Fruit fly (Drosophila melanogaster) whole organism, embryonic: ENCODE data around the gene CG10214.

Experiments
- ATbp ChIP-seq: fragments of 200-800 bp; sonication (Bioruptor generic); optimal IDR thresholded peaks from 2 replicates; lab custom pipeline; 2017; ENCODE audit warnings: missing biosample characterization, mild to moderate bottlenecking, missing genetic modification characterization, missing genetic modification reagents
- Abd-B ChIP-seq: fragments of 200-800 bp; sonication (Bioruptor generic); optimal IDR thresholded peaks from 2 replicates; lab custom pipeline; 2018; ENCODE audit warnings: missing biosample characterization, mild to moderate bottlenecking, missing genetic modification characterization, moderate library complexity
- Adf1 ChIP-seq: fragments of 200-800 bp; sonication (Bioruptor generic); IDR thresholded peaks from 2 replicates; pipeline ENCODE4 v1.3.6; 2022; ENCODE audit warnings: missing biosample characterization, missing genetic modification characterization
- B-H1 ChIP-seq: fragments of 200-800 bp; sonication (Bioruptor generic); IDR thresholded peaks from 3 replicates; pipeline ENCODE4 v1.3.6; 2022; ENCODE audit warnings: missing biosample characterization, missing genetic modification characterization
- Blimp-1 ChIP-seq: fragments of 200-800 bp; sonication (Bioruptor generic); optimal IDR thresholded peaks from 3 replicates; lab custom pipeline; 2018; ENCODE audit warnings: missing biosample characterization, missing genetic modification characterization, mild to moderate bottlenecking, moderate library complexity, missing genetic modification reagents
- CG10543 ChIP-seq: fragments of 200-800 bp; sonication (Bioruptor generic); optimal IDR thresholded peaks from 3 replicates; lab custom pipeline; 2017; ENCODE audit warnings: missing biosample characterization, mild to moderate bottlenecking, missing genetic modification characterization, moderate library complexity
- CG11247 ChIP-seq: fragments of 200-800 bp; sonication (Bioruptor generic); IDR thresholded peaks from 2 replicates; pipeline ENCODE4 v1.3.6; 2022; ENCODE audit warnings: missing biosample characterization, missing genetic modification characterization
- CG11398 ChIP-seq: fragments of 200-800 bp; sonication (Bioruptor generic); optimal IDR thresholded peaks from 2 replicates; lab custom pipeline; 2016; ENCODE audit warnings: missing biosample characterization, missing genetic modification characterization
- CG12155 ChIP-seq: fragments of 200-800 bp; sonication (Bioruptor generic); optimal IDR thresholded peaks from 3 replicates; lab custom pipeline; 2016; ENCODE audit warnings: missing biosample characterization, missing genetic modification characterization
- CG12942 ChIP-seq: fragments of 200-800 bp; sonication (Bioruptor generic); optimal IDR thresholded peaks from 3 replicates; lab custom pipeline; 2016; ENCODE audit warnings: missing biosample characterization, missing genetic modification characterization
- CG14710 ChIP-seq: fragments of 200-800 bp; sonication (Bioruptor generic); optimal IDR thresholded peaks from 3 replicates; lab custom pipeline; 2019; ENCODE audit warnings: missing biosample characterization, mild to moderate bottlenecking, missing genetic modification characterization, moderate library complexity
- CG16813 ChIP-seq: fragments of 200-800 bp; sonication (Bioruptor generic); IDR thresholded peaks from 3 replicates; pipeline ENCODE4 v1.3.6; 2022; ENCODE audit warnings: missing biosample characterization, missing genetic modification characterization; ENCODE audit not compliant: partially characterized antibody
- CG17612 ChIP-seq: fragments of 200-800 bp; sonication (Bioruptor generic); IDR thresholded peaks from 2 replicates; pipeline ENCODE4 v1.3.6; 2022; ENCODE audit warnings: missing biosample characterization, missing genetic modification characterization
- CG31224 ChIP-seq: fragments of 200-800 bp; sonication (Bioruptor generic); IDR thresholded peaks from 2 replicates; pipeline ENCODE4 v1.3.6; 2022; ENCODE audit warnings: missing biosample characterization, missing genetic modification characterization
- CG4282 ChIP-seq: fragments of 200-800 bp; sonication (Bioruptor generic); optimal IDR thresholded peaks from 2 replicates; lab custom pipeline; 2016; ENCODE audit warnings: missing biosample characterization, missing genetic modification characterization
- CG6791 ChIP-seq: fragments of 200-800 bp; sonication (Bioruptor generic); IDR thresholded peaks from 3 replicates; pipeline ENCODE4 v1.3.6; 2022; ENCODE audit warnings: missing biosample characterization, missing genetic modification characterization; ENCODE audit not compliant: partially characterized antibody
- CG7271 ChIP-seq: fragments of 200-800 bp; sonication (Bioruptor generic); optimal IDR thresholded peaks from 2 replicates; lab custom pipeline; 2018; ENCODE audit warnings: missing biosample characterization, mild to moderate bottlenecking, missing genetic modification characterization, moderate library complexity
- CG7357 ChIP-seq: fragments of 200-800 bp; sonication (Bioruptor generic); IDR thresholded peaks from 3 replicates; pipeline ENCODE4 v1.3.6; 2022; ENCODE audit warnings: missing biosample characterization, missing genetic modification characterization
- CG7372 ChIP-seq: fragments of 200-800 bp; sonication (Bioruptor generic); IDR thresholded peaks from 2 replicates; pipeline ENCODE4 v1.3.6; 2022; ENCODE audit warnings: missing biosample characterization, missing genetic modification characterization
- Dll ChIP-seq: fragments of 200-800 bp; sonication (Bioruptor generic); IDR thresholded peaks from 4 replicates; pipeline ENCODE4 v1.3.6; 2022; ENCODE audit warnings: missing biosample characterization, missing genetic modification characterization; ENCODE audit not compliant: partially characterized antibody
- Doc3 ChIP-seq: fragments of 200-800 bp; sonication (Bioruptor generic); IDR thresholded peaks from 3 replicates; pipeline ENCODE4 v1.3.6; 2022; ENCODE audit warnings: missing biosample characterization, missing genetic modification characterization; ENCODE audit not compliant: partially characterized antibody
- Dp ChIP-seq: fragments of 200-800 bp; sonication (Bioruptor generic); optimal IDR thresholded peaks from 2 replicates; lab custom pipeline; 2018; ENCODE audit warnings: missing biosample characterization, mild to moderate bottlenecking, missing genetic modification characterization, moderate library complexity
- E2f1 ChIP-seq: fragments of 200-800 bp; sonication (Bioruptor generic); IDR thresholded peaks from 2 replicates; pipeline ENCODE4 v1.3.6; 2022; ENCODE audit warnings: missing biosample characterization, missing genetic modification characterization
- ERR ChIP-seq: fragments of 200-800 bp; sonication (Bioruptor generic); optimal IDR thresholded peaks from 2 replicates; lab custom pipeline; 2016; ENCODE audit warnings: missing biosample characterization, missing genetic modification characterization
- HHEX ChIP-seq: fragments of 200-800 bp; sonication (Bioruptor generic); optimal IDR thresholded peaks from 3 replicates; lab custom pipeline; 2017; ENCODE audit warnings: missing biosample characterization, mild to moderate bottlenecking, missing genetic modification characterization, missing genetic modification reagents
- HLH4C ChIP-seq: fragments of 200-800 bp; sonication (Bioruptor generic); IDR thresholded peaks from 3 replicates; pipeline ENCODE4 v1.3.6; 2022; ENCODE audit warnings: missing biosample characterization, missing genetic modification characterization; ENCODE audit not compliant: partially characterized antibody
- HmgD ChIP-seq: fragments of 200-800 bp; sonication (Bioruptor generic); optimal IDR thresholded peaks from 3 replicates; lab custom pipeline; 2016; ENCODE audit warnings: missing biosample characterization, missing genetic modification characterization
- Hmx ChIP-seq: fragments of 200-800 bp; sonication (Bioruptor generic); optimal IDR thresholded peaks from 2 replicates; lab custom pipeline; 2016; ENCODE audit warnings: missing biosample characterization, missing genetic modification characterization
- Jarid2 ChIP-seq: fragments of 200-800 bp; sonication (Bioruptor generic); optimal IDR thresholded peaks from 3 replicates; lab custom pipeline; 2017; ENCODE audit warnings: mild to moderate bottlenecking, missing biosample characterization, missing genetic modification reagents, missing genetic modification characterization
- Lhr ChIP-seq: fragments of 200-800 bp; sonication (Bioruptor generic); optimal IDR thresholded peaks from 3 replicates; lab custom pipeline; 2017; ENCODE audit warnings: mild to moderate bottlenecking, missing biosample characterization, missing genetic modification reagents, missing genetic modification characterization
- Lim3 ChIP-seq: fragments of 200-800 bp; sonication (Bioruptor generic); IDR thresholded peaks from 2 replicates; pipeline ENCODE4 v1.3.6; 2022; ENCODE audit warnings: missing biosample characterization, missing genetic modification characterization
- Ravus ChIP-seq: fragments of 200-800 bp; sonication (Bioruptor generic); IDR thresholded peaks from 2 replicates; pipeline ENCODE4 v1.3.6; 2022; ENCODE audit warnings: missing biosample characterization, missing genetic modification characterization
- Spps ChIP-seq: fragments of 200-800 bp; sonication (Bioruptor generic); optimal IDR thresholded peaks from 2 replicates; lab custom pipeline; 2018; ENCODE audit warnings: missing biosample characterization, mild to moderate bottlenecking, missing genetic modification characterization
- ato ChIP-seq: fragments of 200-800 bp; sonication (Bioruptor generic); IDR thresholded peaks from 2 replicates; pipeline ENCODE4 v1.3.6; 2022; ENCODE audit warnings: missing biosample characterization, missing genetic modification characterization; ENCODE audit not compliant: partially characterized antibody
- bowl ChIP-seq: fragments of 200-800 bp; sonication (Bioruptor generic); IDR thresholded peaks from 2 replicates; pipeline ENCODE4 v1.3.6; 2022; ENCODE audit warnings: missing biosample characterization, missing genetic modification characterization
- crol ChIP-seq: fragments of 200-800 bp; sonication (Bioruptor generic); IDR thresholded peaks from 2 replicates; pipeline ENCODE4 v1.3.6; 2022; ENCODE audit warnings: missing biosample characterization, missing genetic modification characterization
- crp ChIP-seq, 2 experiments: fragments of 200-800 bp; sonication (Bioruptor generic); optimal IDR thresholded peaks; 2 replicates in 1 of 2; 3 replicates in 1 of 2; lab custom pipeline; 2017; ENCODE audit warnings: missing biosample characterization in 2 of 2, missing genetic modification characterization in 2 of 2, mild to moderate bottlenecking in 1 of 2, moderate library complexity in 1 of 2
- emc ChIP-seq: fragments of 200-800 bp; sonication (Bioruptor generic); optimal IDR thresholded peaks from 2 replicates; lab custom pipeline; 2016; ENCODE audit warnings: missing biosample characterization, missing genetic modification characterization
- fd96Cb ChIP-seq: fragments of 200-800 bp; sonication (Bioruptor generic); optimal IDR thresholded peaks from 2 replicates; lab custom pipeline; 2018; ENCODE audit warnings: missing biosample characterization, mild to moderate bottlenecking, missing genetic modification characterization, moderate library complexity
- gfzf ChIP-seq: fragments of 200-800 bp; sonication (Bioruptor generic); optimal IDR thresholded peaks from 2 replicates; lab custom pipeline; 2016; ENCODE audit warnings: missing biosample characterization, mild to moderate bottlenecking, missing genetic modification characterization, moderate library complexity
- ham ChIP-seq: fragments of 200-800 bp; sonication (Bioruptor generic); IDR thresholded peaks from 2 replicates; pipeline ENCODE4 v1.3.6; 2022; ENCODE audit warnings: missing biosample characterization, missing genetic modification characterization
- odd ChIP-seq: fragments of 200-800 bp; sonication (Bioruptor generic); optimal IDR thresholded peaks from 2 replicates; lab custom pipeline; 2017; ENCODE audit warnings: missing biosample characterization, mild to moderate bottlenecking, missing genetic modification characterization
- prd ChIP-seq, 3 experiments: fragments of >200 bp in 2 of 3; fragments of 200-800 bp in 1 of 3; sonication (Bioruptor generic) in 1 of 3; optimal IDR thresholded peaks in 2 of 3; IDR thresholded peaks in 1 of 3; 2 replicates in 2 of 3; 3 replicates in 1 of 3; pipeline versions ENCODE4 v1.3.6 to Lab custom; 2017 to 2022; ENCODE audit warnings: missing biosample characterization in 1 of 3, missing genetic modification characterization in 1 of 3
- pzg ChIP-seq: fragments of 200-800 bp; sonication (Bioruptor generic); optimal IDR thresholded peaks from 3 replicates; lab custom pipeline; 2018; ENCODE audit warnings: missing biosample characterization, mild to moderate bottlenecking, missing genetic modification characterization, moderate library complexity
- sd ChIP-seq: fragments of 200-800 bp; sonication (Bioruptor generic); optimal IDR thresholded peaks from 3 replicates; lab custom pipeline; 2018; ENCODE audit warnings: missing biosample characterization, mild to moderate bottlenecking, missing genetic modification characterization, moderate library complexity
- seq ChIP-seq: fragments of 200-800 bp; sonication (Bioruptor generic); IDR thresholded peaks from 2 replicates; pipeline ENCODE4 v1.3.6; 2022; ENCODE audit warnings: missing biosample characterization, missing genetic modification characterization
- tll ChIP-seq, 2 experiments: fragments of 200-800 bp in 1 of 2; fragments of >200 bp in 1 of 2; sonication (Bioruptor generic) in 1 of 2; optimal IDR thresholded peaks; 2 replicates each; lab custom pipeline; 2017 to 2019; ENCODE audit warnings: missing biosample characterization in 2 of 2, missing genetic modification characterization in 2 of 2, mild to moderate bottlenecking in 1 of 2, moderate library complexity in 1 of 2
- tup ChIP-seq: fragments of 200-800 bp; sonication (Bioruptor generic); optimal IDR thresholded peaks from 2 replicates; lab custom pipeline; 2016; ENCODE audit warnings: missing biosample characterization, mild to moderate bottlenecking, missing genetic modification characterization, moderate library complexity
- vfl ChIP-seq: fragments of 200-800 bp; sonication (Bioruptor generic); optimal IDR thresholded peaks from 2 replicates; lab custom pipeline; 2016; ENCODE audit warnings: missing biosample characterization, missing genetic modification characterization

The CG10214 gene

dm6 chr3R:23783961-23784360, 16.7 kb upstream of the CG10214 start (continued):
- TF ChIP-seq E2f1 (GFP tag; lab: Robert Waterston, UW) (peak; percentile 66), emc (GFP tag; lab: Kevin White, UChicago) (no peak), Dp (GFP tag; lab: Kevin White, UChicago) (no peak), CG10543 (GFP tag; lab: Kevin White, UChicago) (no peak), ham (GFP tag; lab: Robert Waterston, UW) (no peak), CG6791 (no peak), fd96Cb (peak; percentile 89), Abd-B (GFP tag; lab: Kevin White, UChicago) (peak; percentile 69), CG4282 (peak; percentile 25), ATbp (GFP tag; lab: Kevin White, UChicago) (peak; percentile 75), HLH4C (no peak), CG7357 (GFP tag; lab: Robert Waterston, UW) (0 out of 3 replicates have a peak, but pooled peaks have one; percentile 40), Hmx (GFP tag; lab: Kevin White, UChicago) (no peak), crp (GFP tag; optimal IDR thresholded peaks at IDR 0.05; lab: Kevin White, UChicago) (peak in 1 of 2 experiments; percentile 14), CG31224 (GFP tag; lab: Robert Waterston, UW) (0 out of 2 replicates have a peak, but pooled peaks have one; percentile 16), Lhr (GFP tag; lab: Kevin White, UChicago) (peak; percentile 70), vfl (GFP tag; lab: Kevin White, UChicago) (no peak), CG14710 (tag; lab: Kevin White, UChicago) (peak; percentile 90), Ravus (GFP tag; lab: Robert Waterston, UW) (peak; percentile 42), prd (optimal IDR thresholded peaks at IDR 0.05; lab: Kevin White, UChicago) (no peak), prd (GFP tag; IDR thresholded peaks at IDR 0.05; lab: Robert Waterston, UW) (peak; percentile 74), CG7372 (GFP tag; lab: Robert Waterston, UW) (no peak), seq (peak; percentile 65), odd (GFP tag; lab: Kevin White, UChicago) (peak; percentile 37), HmgD (no peak), Lim3 (GFP tag; lab: Robert Waterston, UW) (no peak), Jarid2 (peak; percentile 34), CG11398 (GFP tag; lab: Kevin White, UChicago) (peak; percentile 39), B-H1 (GFP tag; lab: Robert Waterston, UW) (peak; percentile 66), pzg (no peak), Blimp-1 (GFP tag; lab: Kevin White, UChicago) (peak; percentile 89), CG16813 (GFP tag; lab: Robert Waterston, UW) (no peak), ato (no peak), Adf1 (no peak), crol (GFP tag; lab: Robert Waterston, UW) (no peak), Doc3 (GFP tag; lab: Robert Waterston, UW) (no peak), bowl (GFP tag; lab: Robert Waterston, UW) (no peak), sd (tag; lab: Kevin White, UChicago) (no peak), CG12155 (peak; percentile 37), Spps (tag; lab: Kevin White, UChicago) (peak; percentile 83), CG17612 (GFP tag; lab: Robert Waterston, UW) (no peak), gfzf (no peak), ERR (GFP tag; lab: Kevin White, UChicago) (peak; percentile 23), Dll (GFP tag; lab: Robert Waterston, UW) (no peak), CG12942 (peak; percentile 24), HHEX (GFP tag; lab: Kevin White, UChicago) (peak; percentile 47), CG7271 (tag; lab: Kevin White, UChicago) (peak; percentile 8), tup (GFP tag; lab: Kevin White, UChicago) (peak; percentile 54), CG11247 (GFP tag; lab: Robert Waterston, UW) (peak; percentile 19; the same call in 1 of the 2 replicates), tll (GFP tag; optimal IDR thresholded peaks at IDR 0.05; lab: Kevin White, UChicago) (no peak)
